Worm (Caenorhabditis elegans) whole organism, mixed stage, embryonic: ENCODE data around the gene hoe-1.
A peak's percentile ranks its signal among the peaks of the same experiment; 100 is the strongest.

Experiments used
- M03D4.4 ChIP-seq: sonication (generic microtip); optimal IDR thresholded peaks from 2 replicates; lab custom pipeline; 2017; ENCODE audit warnings: mild to moderate bottlenecking, missing genetic modification characterization, missing compliant biosample characterization
- bed-3 ChIP-seq: fragments of 200-800 bp; sonication (Bioruptor generic); optimal IDR thresholded peaks from 3 replicates; lab custom pipeline; 2018; ENCODE audit warnings: mild to moderate bottlenecking, missing genetic modification characterization, moderate library complexity, missing compliant biosample characterization
- ceh-39 ChIP-seq: fragments of 150-350 bp; optimal IDR thresholded peaks from 2 replicates; lab custom pipeline; 2014; ENCODE audit warnings: missing biosample characterization, missing genetic modification characterization
- ceh-43 ChIP-seq: fragments of 200-800 bp; sonication (Bioruptor generic); optimal IDR thresholded peaks from 2 replicates; lab custom pipeline; 2018; ENCODE audit warnings: mild to moderate bottlenecking, missing genetic modification characterization, moderate library complexity, missing compliant biosample characterization
- ceh-83 ChIP-seq: fragments of 200-800 bp; sonication (Bioruptor generic); optimal IDR thresholded peaks from 2 replicates; lab custom pipeline; 2018; ENCODE audit warnings: mild to moderate bottlenecking, missing genetic modification characterization, missing compliant biosample characterization
- ces-1 ChIP-seq: fragments of 150-350 bp; optimal IDR thresholded peaks from 2 replicates; lab custom pipeline; 2014; ENCODE audit warnings: missing biosample characterization, missing genetic modification reagents, missing genetic modification characterization
- cnd-1 ChIP-seq: fragments of 200-800 bp; sonication (Bioruptor generic); optimal IDR thresholded peaks from 2 replicates; lab custom pipeline; 2018; ENCODE audit warnings: mild to moderate bottlenecking, missing genetic modification characterization, missing compliant biosample characterization
- drap-1 ChIP-seq: fragments of 200-800 bp; sonication (Bioruptor generic); optimal IDR thresholded peaks from 3 replicates; lab custom pipeline; 2018; ENCODE audit warnings: mild to moderate bottlenecking, missing genetic modification characterization, missing compliant biosample characterization
- elt-3 ChIP-seq: fragments of 150-350 bp; optimal IDR thresholded peaks from 2 replicates; lab custom pipeline; 2014; ENCODE audit warnings: missing biosample characterization, missing genetic modification characterization
- ham-2 ChIP-seq: fragments of 200-800 bp; sonication (Bioruptor generic); optimal IDR thresholded peaks from 2 replicates; lab custom pipeline; 2018; ENCODE audit warnings: mild to moderate bottlenecking, missing genetic modification characterization, missing compliant biosample characterization
- hlh-1 ChIP-seq: fragments of 150-350 bp; optimal IDR thresholded peaks from 2 replicates; lab custom pipeline; 2014; ENCODE audit warnings: missing biosample characterization, missing genetic modification reagents, missing genetic modification characterization
- lin-13 ChIP-seq: fragments of 150-350 bp; optimal IDR thresholded peaks from 2 replicates; lab custom pipeline; 2014; ENCODE audit warnings: missing biosample characterization, missing genetic modification characterization
- lin-32 ChIP-seq: fragments of 200-800 bp; sonication (Bioruptor generic); optimal IDR thresholded peaks from 2 replicates; lab custom pipeline; 2018; ENCODE audit warnings: mild to moderate bottlenecking, missing genetic modification characterization, missing compliant biosample characterization
- lsy-2 ChIP-seq: fragments of 150-350 bp; optimal IDR thresholded peaks from 2 replicates; lab custom pipeline; 2014; ENCODE audit warnings: missing biosample characterization, missing genetic modification characterization
- mab-5 ChIP-seq: fragments of 150-350 bp; optimal IDR thresholded peaks from 2 replicates; lab custom pipeline; 2014; ENCODE audit warnings: missing biosample characterization, missing genetic modification characterization
- mep-1 ChIP-seq: fragments of 150-350 bp; optimal IDR thresholded peaks from 2 replicates; lab custom pipeline; 2017; ENCODE audit warnings: missing biosample characterization, missing genetic modification reagents, missing genetic modification characterization, inconsistent platforms
- mls-2 ChIP-seq: sonication (generic microtip); optimal IDR thresholded peaks from 2 replicates; lab custom pipeline; 2016; ENCODE audit warnings: mild to moderate bottlenecking, missing genetic modification characterization, moderate library complexity, missing compliant biosample characterization
- nhr-12 ChIP-seq: fragments of 150-350 bp; optimal IDR thresholded peaks from 2 replicates; lab custom pipeline; 2014; ENCODE audit warnings: missing biosample characterization, missing genetic modification characterization
- nhr-2 ChIP-seq: fragments of 150-350 bp; optimal IDR thresholded peaks from 2 replicates; lab custom pipeline; 2014; ENCODE audit warnings: missing biosample characterization, missing genetic modification characterization
- nhr-237 ChIP-seq: fragments of 150-350 bp; optimal IDR thresholded peaks from 2 replicates; lab custom pipeline; 2014; ENCODE audit warnings: missing biosample characterization, missing genetic modification characterization
- nhr-28 ChIP-seq: fragments of 150-350 bp; optimal IDR thresholded peaks from 2 replicates; lab custom pipeline; 2014; ENCODE audit warnings: missing biosample characterization, missing genetic modification characterization
- nhr-76 ChIP-seq: sonication (generic microtip); optimal IDR thresholded peaks from 2 replicates; lab custom pipeline; 2017; ENCODE audit warnings: missing biosample characterization, missing genetic modification characterization
- pha-4 ChIP-seq: fragments of 150-350 bp; optimal IDR thresholded peaks from 2 replicates; lab custom pipeline; 2018; ENCODE audit warnings: missing biosample characterization, missing genetic modification reagents, missing genetic modification characterization
- sem-2 ChIP-seq: fragments of 200-800 bp; sonication (Bioruptor generic); optimal IDR thresholded peaks from 2 replicates; lab custom pipeline; 2018; ENCODE audit warnings: mild to moderate bottlenecking, missing genetic modification characterization, missing compliant biosample characterization
- snpc-4 ChIP-seq: fragments of 150-350 bp; optimal IDR thresholded peaks from 2 replicates; lab custom pipeline; 2014; ENCODE audit warnings: missing biosample characterization, missing genetic modification characterization
- sptf-1 ChIP-seq: sonication (generic microtip); optimal IDR thresholded peaks from 2 replicates; lab custom pipeline; 2017; ENCODE audit warnings: mild to moderate bottlenecking, missing genetic modification characterization, moderate library complexity, missing compliant biosample characterization
- tbx-8 ChIP-seq: fragments of 200-800 bp; sonication (Bioruptor generic); optimal IDR thresholded peaks from 2 replicates; lab custom pipeline; 2018; ENCODE audit warnings: mild to moderate bottlenecking, missing genetic modification characterization, moderate library complexity, missing compliant biosample characterization
- unc-120 ChIP-seq: sonication (generic microtip); optimal IDR thresholded peaks from 2 replicates; lab custom pipeline; 2017; ENCODE audit warnings: missing genetic modification characterization, missing compliant biosample characterization; ENCODE audit not compliant: poor library complexity, severe bottlenecking
- unc-39 ChIP-seq: fragments of 150-350 bp; optimal IDR thresholded peaks from 2 replicates; lab custom pipeline; 2014; ENCODE audit warnings: missing biosample characterization, missing genetic modification characterization
- unc-62 ChIP-seq: fragments of 150-350 bp; optimal IDR thresholded peaks from 2 replicates; lab custom pipeline; 2014; ENCODE audit warnings: missing biosample characterization, missing genetic modification reagents, missing genetic modification characterization
- ztf-11 ChIP-seq: fragments of 150-350 bp; optimal IDR thresholded peaks from 2 replicates; lab custom pipeline; 2014; ENCODE audit warnings: missing biosample characterization, missing genetic modification characterization

Gene hoe-1

DNA sequence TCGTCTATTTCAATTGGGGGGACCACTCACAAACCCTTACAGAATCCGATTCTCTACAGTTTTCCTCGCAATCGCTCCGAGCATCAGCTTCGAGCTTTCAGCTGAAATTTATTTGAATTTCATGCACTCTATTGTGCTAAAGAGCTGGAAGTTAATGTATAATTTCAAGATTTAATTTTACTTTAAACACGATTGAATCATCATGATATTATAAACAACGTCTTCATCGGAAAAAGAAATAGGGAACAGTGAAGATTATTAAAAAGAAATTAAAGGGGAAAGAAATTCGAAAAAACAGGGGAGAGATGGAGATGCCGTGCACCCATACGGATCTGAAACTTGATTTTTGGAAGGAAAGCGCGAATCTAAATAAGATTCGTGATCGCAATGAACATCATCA, at the start of gene hoe-1:
Gene hoe-1, minus strand, starts transcription at position 101 of the 400 bp plus-strand sequence.
- TF ChIP-seq ceh-83 (GFP tag; lab: Kevin White, UChicago), result no peak
- no peak for TF ChIP-seq mls-2 (tag; lab: Kevin White, UChicago)
- no peak for TF ChIP-seq lin-32 (GFP tag; lab: Kevin White, UChicago)
- no peak for TF ChIP-seq nhr-12
- TF ChIP-seq ces-1 (GFP tag; lab: Kevin White, UChicago), result no peak
- no peak for TF ChIP-seq ham-2 (GFP tag; lab: Kevin White, UChicago)
- TF ChIP-seq ceh-43 (GFP tag; lab: Kevin White, UChicago), result no peak
- no peak for TF ChIP-seq lin-13
- TF ChIP-seq mab-5, result no peak
- no peak for TF ChIP-seq hlh-1 (tag; lab: Kevin White, UChicago)
- TF ChIP-seq nhr-237 (tag; lab: Kevin White, UChicago), result no peak

DNA sequence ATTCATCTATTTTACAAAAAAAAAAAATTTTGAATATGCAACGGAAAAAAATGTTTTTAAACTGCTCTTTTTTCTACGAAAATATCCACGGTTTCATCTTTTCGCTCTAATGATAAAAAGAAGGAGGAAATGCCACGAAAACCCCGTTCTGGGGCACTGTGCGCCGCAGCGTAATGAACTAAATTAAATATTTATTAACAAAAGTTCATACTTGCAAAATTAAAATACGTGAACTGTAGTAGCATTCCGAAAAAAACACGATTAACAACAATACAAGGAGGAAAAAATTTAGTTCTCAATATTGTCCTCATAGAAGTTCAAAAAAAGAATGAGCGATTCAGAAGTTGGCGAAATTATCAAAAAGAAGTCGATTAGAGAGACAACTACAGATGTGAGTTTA, 45.4 kb upstream of the hoe-1 start, which contains the start of gene R11E3.1:
Gene R11E3.1, plus strand, starts transcription at position 301 of the 400 bp plus-strand sequence.
- TF ChIP-seq lin-32 (GFP tag; lab: Kevin White, UChicago), result no peak
- no peak for TF ChIP-seq mep-1 (tag; lab: Kevin White, UChicago)
- no peak for TF ChIP-seq cnd-1 (tag; lab: Kevin White, UChicago)
- TF ChIP-seq elt-3 (tag; lab: Kevin White, UChicago), result no peak
- TF ChIP-seq ztf-11 (tag; lab: Kevin White, UChicago), result no peak
- TF ChIP-seq mab-5, result no peak
- TF ChIP-seq sptf-1 (tag; lab: Kevin White, UChicago), result no peak
- TF ChIP-seq M03D4.4 (tag; lab: Kevin White, UChicago), result no peak
- TF ChIP-seq bed-3 (GFP tag; lab: Kevin White, UChicago), result no peak

DNA sequence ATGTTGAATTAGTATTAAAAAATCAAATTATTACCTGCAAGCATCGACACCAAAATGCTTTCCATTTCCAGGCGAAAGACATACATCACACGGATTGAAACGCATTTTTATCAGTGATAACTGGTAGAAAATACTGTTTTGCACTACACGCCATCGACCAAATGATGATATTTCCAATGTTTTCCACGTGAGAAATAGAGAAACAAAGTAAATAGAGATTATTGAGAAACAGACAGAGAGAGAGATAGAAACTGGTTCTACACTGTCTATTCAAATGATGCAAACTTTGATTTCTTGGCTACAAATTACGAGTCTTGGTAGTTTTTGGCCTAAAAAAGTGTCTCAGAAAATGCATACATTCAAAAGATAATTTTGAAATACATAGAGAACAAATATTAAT, 44.3 kb upstream of the hoe-1 start, which contains the start of gene nhr-104:
Gene nhr-104, minus strand, starts transcription at position 361 of the 400 bp plus-strand sequence.
- peak; percentile 22 for TF ChIP-seq nhr-237 (tag; lab: Kevin White, UChicago)
- TF ChIP-seq mab-5, result no peak
- TF ChIP-seq, all 35 proteins: peak for 1

DNA sequence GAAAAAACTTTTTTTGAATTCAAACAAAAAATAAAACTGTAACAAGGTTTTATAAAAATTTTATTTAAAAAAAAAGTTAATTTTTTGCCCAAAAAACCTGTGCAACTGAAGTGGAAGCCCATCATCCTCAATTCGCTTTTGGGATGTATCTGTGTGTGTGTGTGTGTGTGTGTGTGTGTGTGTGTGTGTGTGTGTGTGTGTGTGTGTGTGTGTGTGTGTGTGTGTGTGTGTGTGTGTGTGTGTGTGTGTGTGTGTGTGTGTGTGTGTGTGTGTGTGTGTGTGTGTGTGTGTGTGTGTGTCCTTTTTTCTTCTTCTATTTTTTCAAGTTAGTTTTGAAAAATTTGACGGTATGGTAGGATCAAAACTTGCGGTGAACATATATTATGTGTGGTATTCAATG, 40.6 kb upstream of the hoe-1 start:
- TF ChIP-seq sptf-1 (tag; lab: Kevin White, UChicago) (peak; percentile 35), cnd-1 (tag; lab: Kevin White, UChicago) (peak; percentile 60), M03D4.4 (tag; lab: Kevin White, UChicago) (peak; percentile 22)

DNA sequence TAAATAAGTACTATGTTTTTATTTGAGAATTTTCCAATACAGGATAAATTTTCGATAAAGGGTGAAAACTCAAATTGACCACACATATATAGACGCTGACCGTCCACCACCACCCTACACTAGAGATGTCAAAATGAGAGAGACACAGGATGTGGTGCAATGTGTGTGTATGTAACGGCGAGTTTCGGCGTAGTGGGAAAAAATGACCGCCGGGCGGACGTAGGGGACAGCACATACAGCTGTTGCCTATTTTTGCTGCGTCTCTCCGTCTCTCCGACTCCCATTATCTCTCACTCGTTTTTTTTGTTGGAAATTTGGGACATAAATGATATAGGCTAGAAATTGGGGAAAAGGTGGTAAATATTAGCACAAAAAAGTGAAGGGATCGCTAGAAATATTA, 37.1 kb upstream of the hoe-1 start:
- TF ChIP-seq cnd-1 (tag; lab: Kevin White, UChicago) (peak; percentile 42), tbx-8 (GFP tag; lab: Kevin White, UChicago) (no peak), nhr-237 (tag; lab: Kevin White, UChicago) (no peak), sptf-1 (tag; lab: Kevin White, UChicago) (peak; percentile 55), hlh-1 (tag; lab: Kevin White, UChicago) (peak; percentile 73), unc-120 (peak; percentile 57), mab-5 (no peak), mls-2 (tag; lab: Kevin White, UChicago) (peak; percentile 36), ztf-11 (tag; lab: Kevin White, UChicago) (peak; percentile 19), nhr-2 (tag; lab: Kevin White, UChicago) (peak; percentile 75)

DNA sequence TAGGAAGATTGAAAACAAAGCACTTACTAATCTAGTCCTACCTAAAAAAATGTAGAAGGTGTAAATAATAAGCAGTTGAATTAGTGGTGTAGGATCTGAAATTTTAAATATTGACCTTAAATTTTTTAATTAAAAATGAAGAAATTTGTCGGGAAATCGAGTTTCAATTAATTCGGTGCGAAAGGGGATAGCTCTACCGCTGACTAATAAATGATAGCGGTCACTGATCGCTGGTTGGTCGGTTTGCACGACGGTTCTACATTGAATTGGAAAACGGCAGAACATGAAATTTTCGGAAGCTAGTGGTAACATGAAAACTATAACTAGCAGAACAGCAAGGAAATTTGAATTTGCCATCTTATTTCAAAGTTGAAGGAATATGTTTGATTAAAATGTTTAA, 36.1 kb upstream of the hoe-1 start, which contains the start of gene set-15:
Gene set-15, minus strand, starts transcription at position 101 of the 400 bp plus-strand sequence.
- no peak for TF ChIP-seq sem-2 (GFP tag; lab: Kevin White, UChicago)
- no peak for TF ChIP-seq nhr-28 (tag; lab: Kevin White, UChicago)
- TF ChIP-seq snpc-4 (tag; lab: Kevin White, UChicago), result no peak
- no peak for TF ChIP-seq ceh-39 (tag; lab: Kevin White, UChicago)
- TF ChIP-seq mab-5, result no peak
- TF ChIP-seq drap-1 (GFP tag; lab: Kevin White, UChicago), result no peak
- TF ChIP-seq unc-62 (GFP tag; lab: Kevin White, UChicago), result no peak
- TF ChIP-seq lin-32 (GFP tag; lab: Kevin White, UChicago), result no peak
- no peak for TF ChIP-seq M03D4.4 (tag; lab: Kevin White, UChicago)
- TF ChIP-seq bed-3 (GFP tag; lab: Kevin White, UChicago), result no peak
- TF ChIP-seq lsy-2, result no peak
- no peak for TF ChIP-seq unc-39 (tag; lab: Kevin White, UChicago)
- TF ChIP-seq pha-4 (tag; lab: Kevin White, UChicago), result no peak
- TF ChIP-seq sptf-1 (tag; lab: Kevin White, UChicago), result no peak
- TF ChIP-seq mls-2 (tag; lab: Kevin White, UChicago), result no peak
- TF ChIP-seq ztf-11 (tag; lab: Kevin White, UChicago), result no peak
- TF ChIP-seq tbx-8 (GFP tag; lab: Kevin White, UChicago), result no peak
- TF ChIP-seq elt-3 (tag; lab: Kevin White, UChicago), result no peak
- no peak for TF ChIP-seq nhr-76 (tag; lab: Kevin White, UChicago)
- TF ChIP-seq ces-1 (GFP tag; lab: Kevin White, UChicago), result no peak
